Worm (Caenorhabditis elegans) whole organism, L1 larva: ENCODE measurements around the gene F45D3.2.
A peak's percentile ranks its signal among the peaks of the same experiment; 100 is the strongest.
"Not testable (repeated sequence)": the region's sequence is repeated elsewhere in the genome, so short reads cannot be mapped to it uniquely, and the experiment has no call there.

Experiments used
- C16A3.4 ChIP-seq: fragments of 150-350 bp; optimal IDR thresholded peaks from 2 replicates; lab custom pipeline; 2014; ENCODE audit warnings: missing biosample characterization, missing genetic modification characterization
- C34B4.2 ChIP-seq: sonication (generic microtip); optimal IDR thresholded peaks from 2 replicates; lab custom pipeline; 2017; ENCODE audit warnings: mild to moderate bottlenecking, missing genetic modification characterization, missing compliant biosample characterization
- F16B12.6 ChIP-seq: fragments of 150-350 bp; optimal IDR thresholded peaks from 2 replicates; lab custom pipeline; 2014; ENCODE audit warnings: missing biosample characterization, missing genetic modification characterization
- aha-1 ChIP-seq: fragments of 150-350 bp; optimal IDR thresholded peaks from 2 replicates; lab custom pipeline; 2014; ENCODE audit warnings: missing biosample characterization, missing genetic modification characterization
- aly-2 ChIP-seq: fragments of 150-350 bp; optimal IDR thresholded peaks from 2 replicates; lab custom pipeline; 2014; ENCODE audit warnings: missing biosample characterization, missing genetic modification characterization
- ceh-63 ChIP-seq: fragments of 200-800 bp; sonication (Bioruptor generic); optimal IDR thresholded peaks from 2 replicates; lab custom pipeline; 2018; ENCODE audit warnings: mild to moderate bottlenecking, missing genetic modification characterization, missing compliant biosample characterization
- ceh-8 ChIP-seq: fragments of 200-800 bp; sonication (Bioruptor generic); optimal IDR thresholded peaks from 2 replicates; lab custom pipeline; 2018; ENCODE audit warnings: mild to moderate bottlenecking, missing genetic modification characterization, moderate library complexity, missing compliant biosample characterization
- ceh-90 ChIP-seq: sonication (generic microtip); optimal IDR thresholded peaks from 2 replicates; lab custom pipeline; 2016; ENCODE audit warnings: missing genetic modification characterization, missing compliant biosample characterization
- ces-1 ChIP-seq: fragments of 150-350 bp; optimal IDR thresholded peaks from 2 replicates; lab custom pipeline; 2014; ENCODE audit warnings: missing biosample characterization, missing genetic modification reagents, missing genetic modification characterization
- dpl-1 ChIP-seq, 3 experiments: fragments of 150-350 bp in 2 of 3; sonication (generic microtip) in 1 of 3; optimal IDR thresholded peaks; 2 replicates each; lab custom pipeline; 2014 to 2017; ENCODE audit warnings: missing biosample characterization in 3 of 3, missing genetic modification characterization in 3 of 3, missing genetic modification reagents in 3 of 3
- efl-1 ChIP-seq, 4 experiments: fragments of 150-350 bp; optimal IDR thresholded peaks in 3 of 4; peaks in 1 of 4; 1 replicate in 1 of 4; 2 replicates in 3 of 4; lab custom pipeline; 2014; ENCODE audit warnings: missing biosample characterization in 2 of 4, missing genetic modification characterization in 2 of 4, missing genetic modification reagents in 2 of 4
- efl-3 ChIP-seq: fragments of 200-800 bp; sonication (Bioruptor generic); optimal IDR thresholded peaks from 2 replicates; lab custom pipeline; 2018; ENCODE audit warnings: mild to moderate bottlenecking, missing genetic modification characterization, missing compliant biosample characterization
- egl-13 ChIP-seq: sonication (generic microtip); optimal IDR thresholded peaks from 2 replicates; lab custom pipeline; 2016; ENCODE audit warnings: missing genotype, missing genetic modification reagents, missing genetic modification characterization, missing compliant biosample characterization
- elt-3 ChIP-seq, 6 experiments: fragments of 150-350 bp in 1 of 6; sonication (generic microtip); optimal IDR thresholded peaks; 2 replicates each; lab custom pipeline; 2017 to 2018; ENCODE audit warnings: missing biosample characterization in 6 of 6, missing genetic modification characterization in 6 of 6, inconsistent platforms in 1 of 6
- ets-5 ChIP-seq: fragments of 200-800 bp; sonication (Bioruptor generic); IDR thresholded peaks from 2 replicates; pipeline ENCODE4 v1.3.6; 2022; ENCODE audit warnings: missing genetic modification characterization, missing compliant biosample characterization
- fkh-10 ChIP-seq: sonication (generic microtip); optimal IDR thresholded peaks from 2 replicates; lab custom pipeline; 2017; ENCODE audit warnings: missing biosample characterization, missing genetic modification reagents, missing genetic modification characterization
- grh-1 ChIP-seq: fragments of 200-800 bp; sonication (Bioruptor generic); IDR thresholded peaks from 2 replicates; pipeline ENCODE4 v1.3.6; 2022; ENCODE audit warnings: missing genetic modification reagents, missing genetic modification characterization, missing compliant biosample characterization
- hlh-17 ChIP-seq: fragments of 200-800 bp; sonication (Bioruptor generic); optimal IDR thresholded peaks from 2 replicates; lab custom pipeline; 2018; ENCODE audit warnings: missing genetic modification characterization, mild to moderate bottlenecking, missing compliant biosample characterization, moderate library complexity, borderline replicate concordance
- hlh-4 ChIP-seq: sonication (generic microtip); optimal IDR thresholded peaks from 2 replicates; lab custom pipeline; 2016; ENCODE audit warnings: mild to moderate bottlenecking, missing genetic modification characterization, missing compliant biosample characterization
- jun-1 ChIP-seq: fragments of 150-350 bp; optimal IDR thresholded peaks from 2 replicates; lab custom pipeline; 2014; ENCODE audit warnings: missing biosample characterization, missing genetic modification reagents, missing genetic modification characterization
- lin-39 ChIP-seq: fragments of 150-350 bp; optimal IDR thresholded peaks from 2 replicates; lab custom pipeline; 2014; ENCODE audit warnings: missing biosample characterization, missing genetic modification reagents, missing genetic modification characterization
- lir-3 ChIP-seq: sonication (generic microtip); optimal IDR thresholded peaks from 2 replicates; lab custom pipeline; 2016; ENCODE audit warnings: mild to moderate bottlenecking, missing genetic modification characterization, moderate library complexity, missing compliant biosample characterization; ENCODE audit not compliant: poor library complexity
- mab-9 ChIP-seq: fragments of 200-800 bp; sonication (Bioruptor generic); IDR thresholded peaks from 2 replicates; pipeline ENCODE4 v1.3.6; 2022; ENCODE audit warnings: missing genetic modification reagents, missing genetic modification characterization, missing compliant biosample characterization
- mep-1 ChIP-seq: fragments of 150-350 bp; optimal IDR thresholded peaks from 2 replicates; lab custom pipeline; 2014; ENCODE audit warnings: missing biosample characterization, missing genetic modification characterization
- nhr-11 ChIP-seq: fragments of 150-350 bp; optimal IDR thresholded peaks from 2 replicates; lab custom pipeline; 2014; ENCODE audit warnings: missing biosample characterization, missing genetic modification characterization
- nhr-20 ChIP-seq: sonication (generic microtip); optimal IDR thresholded peaks from 2 replicates; lab custom pipeline; 2016; ENCODE audit warnings: mild to moderate bottlenecking, missing genetic modification characterization, missing compliant biosample characterization
- nhr-237 ChIP-seq: fragments of 150-350 bp; optimal IDR thresholded peaks from 2 replicates; lab custom pipeline; 2014; ENCODE audit warnings: missing biosample characterization, missing genetic modification characterization
- nhr-71 ChIP-seq: sonication (generic microtip); optimal IDR thresholded peaks from 2 replicates; lab custom pipeline; 2016; ENCODE audit warnings: mild to moderate bottlenecking, missing genetic modification characterization, moderate library complexity, missing compliant biosample characterization
- pag-3 ChIP-seq: sonication (generic microtip); optimal IDR thresholded peaks from 2 replicates; lab custom pipeline; 2017; ENCODE audit warnings: missing genetic modification characterization, mild to moderate bottlenecking, missing compliant biosample characterization, antibody characterized with exemption, borderline replicate concordance; ENCODE audit not compliant: insufficient read depth
- pqm-1 ChIP-seq: sonication (generic microtip); optimal IDR thresholded peaks from 3 replicates; lab custom pipeline; 2017; ENCODE audit warnings: missing biosample characterization, missing genetic modification characterization
- rnt-1 ChIP-seq: sonication (generic microtip); optimal IDR thresholded peaks from 2 replicates; lab custom pipeline; 2016; ENCODE audit warnings: mild to moderate bottlenecking, missing genetic modification characterization, moderate library complexity, missing compliant biosample characterization
- skn-1 ChIP-seq: fragments of 150-350 bp; optimal IDR thresholded peaks from 2 replicates; lab custom pipeline; 2014; ENCODE audit warnings: missing biosample characterization, missing genetic modification characterization
- snpc-4 ChIP-seq: fragments of 150-350 bp; optimal IDR thresholded peaks from 2 replicates; lab custom pipeline; 2014; ENCODE audit warnings: missing biosample characterization, missing genetic modification characterization
- snu-23 ChIP-seq: sonication (generic microtip); optimal IDR thresholded peaks from 2 replicates; lab custom pipeline; 2016; ENCODE audit warnings: missing genetic modification characterization, missing compliant biosample characterization
- sptf-1 ChIP-seq: fragments of 150-350 bp; optimal IDR thresholded peaks from 2 replicates; lab custom pipeline; 2014; ENCODE audit warnings: missing biosample characterization, missing genetic modification characterization
- sup-37 ChIP-seq: fragments of 200-800 bp; sonication (Bioruptor generic); optimal IDR thresholded peaks from 2 replicates; lab custom pipeline; 2018; ENCODE audit warnings: mild to moderate bottlenecking, missing genetic modification characterization, missing compliant biosample characterization
- swsn-7 ChIP-seq: sonication (generic microtip); optimal IDR thresholded peaks from 2 replicates; lab custom pipeline; 2016; ENCODE audit warnings: missing genetic modification characterization, missing compliant biosample characterization
- tbx-2 ChIP-seq: sonication (generic microtip); optimal IDR thresholded peaks from 2 replicates; lab custom pipeline; 2016; ENCODE audit warnings: missing genetic modification characterization, missing compliant biosample characterization
- unc-130 ChIP-seq: fragments of 150-350 bp; optimal IDR thresholded peaks from 2 replicates; lab custom pipeline; 2017; ENCODE audit warnings: missing biosample characterization, missing genetic modification characterization, inconsistent platforms
- unc-30 ChIP-seq: sonication (generic microtip); optimal IDR thresholded peaks from 2 replicates; lab custom pipeline; 2017; ENCODE audit warnings: missing biosample characterization, missing genetic modification characterization
- unc-62 ChIP-seq: fragments of 150-350 bp; optimal IDR thresholded peaks from 2 replicates; lab custom pipeline; 2014; ENCODE audit warnings: missing biosample characterization, missing genetic modification reagents, missing genetic modification characterization
- vab-15 ChIP-seq: sonication (generic microtip); optimal IDR thresholded peaks from 2 replicates; lab custom pipeline; 2017; ENCODE audit warnings: missing genotype, mild to moderate bottlenecking, missing genetic modification characterization, missing compliant biosample characterization
- zag-1 ChIP-seq: fragments of 150-350 bp; optimal IDR thresholded peaks from 2 replicates; lab custom pipeline; 2014; ENCODE audit warnings: missing biosample characterization, missing genetic modification characterization
- ztf-11 ChIP-seq, 2 experiments: sonication (generic microtip); optimal IDR thresholded peaks; 2 replicates each; lab custom pipeline; 2016 to 2017; ENCODE audit warnings: missing genetic modification characterization in 2 of 2, missing biosample characterization in 1 of 2, missing compliant biosample characterization in 1 of 2

The F45D3.2 gene

DNA sequence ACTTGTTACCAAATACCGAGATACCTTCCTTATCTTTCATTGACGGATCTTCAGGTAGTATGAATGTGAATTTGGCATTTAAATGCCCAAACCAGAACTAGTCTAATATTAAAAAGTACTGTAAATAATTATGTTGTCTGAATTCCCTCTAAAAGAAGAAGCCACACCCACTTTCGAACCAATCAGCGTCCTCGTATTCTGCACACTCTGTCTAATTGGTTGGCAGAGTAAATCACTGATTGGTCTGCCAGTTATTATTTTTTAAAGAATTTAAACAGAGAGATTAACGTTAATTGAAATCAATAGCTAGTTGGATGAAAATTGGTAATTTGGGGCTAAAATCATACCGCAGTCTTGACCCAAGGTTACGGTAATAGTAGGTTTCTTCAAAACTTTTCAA, 35.1 kb upstream of the F45D3.2 start:
- TF ChIP-seq efl-3 (GFP tag; lab: Kevin White, UChicago) (no peak), snpc-4 (no peak), F16B12.6 (tag; lab: Kevin White, UChicago) (no peak), ztf-11 (tag; optimal IDR thresholded peaks at IDR 0.05; lab: Kevin White, UChicago) (no peak), dpl-1 (GFP tag; optimal IDR thresholded peaks at IDR 0.05; lab: Kevin White, UChicago) (no peak), unc-130 (no peak), nhr-20 (tag; lab: Kevin White, UChicago) (no peak), lin-39 (tag; lab: Kevin White, UChicago) (no peak), ets-5 (GFP tag; lab: Robert Waterston, UW) (no peak), aly-2 (tag; lab: Kevin White, UChicago) (no peak), unc-30 (tag; lab: Kevin White, UChicago) (no peak)
- TF ChIP-seq, all 84 proteins: peak for 0

DNA sequence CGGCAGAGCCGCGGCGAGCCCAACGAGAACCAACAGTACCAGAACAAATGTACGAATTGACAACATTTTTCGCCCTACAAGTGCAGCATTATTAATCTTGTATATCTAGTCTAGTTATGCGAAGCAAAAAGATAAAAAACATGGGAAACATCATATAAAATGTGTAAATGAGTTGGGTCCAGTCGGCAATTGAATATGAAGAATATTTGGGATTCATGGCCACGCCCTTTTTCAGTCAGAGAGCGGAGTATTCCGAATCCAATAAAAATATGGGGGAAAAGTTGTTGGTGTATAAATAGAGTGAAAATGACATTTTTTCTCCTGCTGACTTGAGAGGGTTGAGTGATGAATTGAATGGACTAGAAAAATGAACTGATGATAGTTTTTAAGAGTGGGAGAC, 34.7 kb upstream of the F45D3.2 start, which contains the start of gene nlp-46:
TSS of gene nlp-46 (minus strand) at position 101 of the 400 bp plus-strand sequence.
- TF ChIP-seq snpc-4, result no peak
- TF ChIP-seq mep-1 (tag; lab: Kevin White, UChicago), result no peak
- TF ChIP-seq mab-9, result no peak
- TF ChIP-seq unc-30 (tag; lab: Kevin White, UChicago), result no peak
- no peak for TF ChIP-seq dpl-1 (GFP tag; optimal IDR thresholded peaks at IDR 0.05; lab: Kevin White, UChicago)
- TF ChIP-seq jun-1 (tag; lab: Kevin White, UChicago), result no peak
- no peak for TF ChIP-seq C34B4.2 (tag; lab: Kevin White, UChicago)
- no peak for TF ChIP-seq efl-3 (GFP tag; lab: Kevin White, UChicago)
- TF ChIP-seq C16A3.4 (tag; lab: Kevin White, UChicago), result no peak
- TF ChIP-seq elt-3 (tag; optimal IDR thresholded peaks at IDR 0.05; lab: Kevin White, UChicago), result no peak
- no peak for TF ChIP-seq egl-13 (tag; lab: Kevin White, UChicago)
- TF ChIP-seq hlh-4 (tag; lab: Kevin White, UChicago), result no peak
- no peak for TF ChIP-seq zag-1
- TF ChIP-seq tbx-2, result no peak
- TF ChIP-seq grh-1 (GFP tag; lab: Robert Waterston, UW), result no peak
- no peak for TF ChIP-seq ceh-90 (tag; lab: Kevin White, UChicago)
- TF ChIP-seq sup-37 (GFP tag; lab: Kevin White, UChicago), result no peak
- no peak for TF ChIP-seq ces-1
- TF ChIP-seq, all 84 proteins: peak for 0

DNA sequence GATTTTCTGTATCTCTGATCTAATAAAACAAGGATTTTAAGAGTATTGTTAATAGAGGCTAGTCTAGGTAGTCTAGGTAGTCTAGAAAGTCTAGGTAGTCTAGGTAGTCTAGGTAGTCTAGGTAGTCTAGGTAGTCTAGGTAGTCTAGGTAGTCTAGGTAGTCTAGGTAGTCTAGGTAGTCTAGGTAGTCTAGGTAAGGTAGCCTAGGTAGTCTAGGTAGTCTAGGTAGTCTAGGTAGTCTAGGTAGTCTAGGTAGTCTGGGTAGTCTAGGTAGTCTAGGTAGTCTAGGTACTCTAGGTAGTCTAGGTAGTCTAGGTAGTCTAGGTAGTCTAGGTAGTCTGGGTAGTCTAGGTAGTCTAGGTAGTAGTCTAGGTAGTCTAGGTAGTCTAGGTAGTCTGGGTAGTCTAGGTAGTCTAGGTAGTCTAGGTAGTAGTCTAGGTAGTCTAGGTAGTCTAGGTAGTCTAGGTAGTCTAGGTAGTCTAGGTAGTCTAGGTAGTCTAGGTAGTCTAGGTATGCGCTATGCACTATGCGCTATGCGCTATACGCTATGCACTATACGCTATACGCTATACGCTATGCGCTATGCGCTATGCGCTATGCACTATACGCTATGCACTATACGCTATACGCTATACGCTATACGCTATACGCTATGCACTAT, 30.8 kb upstream of the F45D3.2 start:
- TF ChIP-seq nhr-237 (tag; lab: Kevin White, UChicago), result peak; percentile 64
- peak; percentile 76 for TF ChIP-seq rnt-1
- peak; percentile 58 for TF ChIP-seq ceh-63
- not testable (repeated sequence) for TF ChIP-seq efl-1 (optimal IDR thresholded peaks at IDR 0.05; lab: Kevin White, UChicago)
- peak in 1 of 2 experiments; percentile 80 for TF ChIP-seq efl-1 (GFP tag; optimal IDR thresholded peaks at IDR 0.05 in 1 of 2; lab: Kevin White, UChicago)
- TF ChIP-seq hlh-17 (GFP tag; lab: Kevin White, UChicago), result peak; percentile 88
- peak; percentile 45 for TF ChIP-seq efl-3 (GFP tag; lab: Kevin White, UChicago)
- peak; percentile 59 for TF ChIP-seq ceh-8 (GFP tag; lab: Kevin White, UChicago)
- peak; percentile 30 for TF ChIP-seq C34B4.2 (tag; lab: Kevin White, UChicago)
- TF ChIP-seq lir-3 (tag; lab: Kevin White, UChicago), result peak; percentile 70

DNA sequence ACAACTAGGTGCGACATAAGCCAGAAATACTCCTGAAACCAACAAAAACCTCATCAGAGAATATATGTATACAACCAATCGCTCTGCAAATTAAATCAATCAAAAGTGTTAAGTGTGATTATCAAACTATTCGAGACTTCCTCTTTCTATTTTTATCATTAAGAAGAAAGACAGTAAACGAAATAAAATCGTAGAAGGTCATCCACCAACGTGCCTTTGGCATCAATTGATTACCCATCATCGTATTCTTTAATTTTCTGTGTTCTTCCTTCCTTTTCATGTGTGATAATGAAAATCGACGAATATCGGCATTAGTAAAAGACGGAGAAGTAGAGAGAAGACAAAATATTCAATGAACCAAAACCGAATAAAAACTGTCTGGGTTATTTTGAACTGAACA, 28.9 kb upstream of the F45D3.2 start:
- TF ChIP-seq ceh-8 (GFP tag; lab: Kevin White, UChicago) (no peak), fkh-10 (GFP tag; lab: Kevin White, UChicago) (no peak), skn-1 (tag; lab: Kevin White, UChicago) (no peak), sptf-1 (tag; lab: Kevin White, UChicago) (no peak), pqm-1 (tag; lab: Kevin White, UChicago) (no peak), elt-3 (tag; optimal IDR thresholded peaks at IDR 0.05; lab: Kevin White, UChicago) (peak in 4 of 6 experiments; percentile 10 to 68 (median 44)), unc-30 (tag; lab: Kevin White, UChicago) (no peak), nhr-20 (tag; lab: Kevin White, UChicago) (peak; percentile 23), swsn-7 (tag; lab: Kevin White, UChicago) (no peak), nhr-11 (tag; lab: Kevin White, UChicago) (no peak), ceh-90 (tag; lab: Kevin White, UChicago) (no peak), pag-3 (tag; lab: Kevin White, UChicago) (peak; percentile 61), tbx-2 (peak; percentile 33), aha-1 (tag; lab: Kevin White, UChicago) (no peak), aly-2 (tag; lab: Kevin White, UChicago) (no peak), efl-1 (optimal IDR thresholded peaks at IDR 0.05; lab: Kevin White, UChicago) (no peak), efl-1 (GFP tag; optimal IDR thresholded peaks at IDR 0.05 in 1 of 2; lab: Kevin White, UChicago) (no peak), unc-62 (no peak), snu-23 (peak; percentile 14), nhr-71 (tag; lab: Kevin White, UChicago) (peak; percentile 17), vab-15 (tag; lab: Kevin White, UChicago) (peak; percentile 53)
